Worm (Caenorhabditis elegans) whole organism, early embryonic: Measurements from ENCODE around the gene F46H6.5.

Experiments used
- B0310.2 ChIP-seq: sonication (generic microtip); optimal IDR thresholded peaks from 2 replicates; lab custom pipeline; 2016; ENCODE audit warnings: mild to moderate bottlenecking, missing genetic modification characterization, missing compliant biosample characterization
- F13C5.2 ChIP-seq: sonication (generic microtip); optimal IDR thresholded peaks from 2 replicates; lab custom pipeline; 2017; ENCODE audit warnings: mild to moderate bottlenecking, missing genetic modification characterization, inconsistent platforms, missing compliant biosample characterization
- aly-1 ChIP-seq: sonication (generic microtip); optimal IDR thresholded peaks from 2 replicates; lab custom pipeline; 2016; ENCODE audit warnings: missing genetic modification characterization, missing compliant biosample characterization
- ama-1 ChIP-seq: fragments of 150-350 bp; optimal IDR thresholded peaks from 2 replicates; lab custom pipeline; 2014
- ceh-13 ChIP-seq: fragments of 200-800 bp; sonication (Bioruptor generic); optimal IDR thresholded peaks from 2 replicates; lab custom pipeline; 2018; ENCODE audit warnings: mild to moderate bottlenecking, missing genetic modification characterization, missing compliant biosample characterization
- ceh-36 ChIP-seq: sonication (generic microtip); optimal IDR thresholded peaks from 2 replicates; lab custom pipeline; 2016; ENCODE audit warnings: missing genetic modification characterization, inconsistent platforms, missing compliant biosample characterization
- ets-7 ChIP-seq: sonication (generic microtip); optimal IDR thresholded peaks from 2 replicates; lab custom pipeline; 2016; ENCODE audit warnings: missing genotype, missing genetic modification characterization, missing compliant biosample characterization
- flt-1 ChIP-seq: fragments of 200-800 bp; sonication (Bioruptor generic); IDR thresholded peaks from 2 replicates; pipeline ENCODE4 v1.3.6; 2022; ENCODE audit warnings: missing genetic modification characterization, missing compliant biosample characterization
- hmbx-1 ChIP-seq: sonication (generic microtip); optimal IDR thresholded peaks from 2 replicates; lab custom pipeline; 2016; ENCODE audit warnings: mild to moderate bottlenecking, missing genetic modification characterization, missing compliant biosample characterization
- hmg-4 ChIP-seq: fragments of 200-800 bp; sonication (Bioruptor generic); optimal IDR thresholded peaks from 2 replicates; lab custom pipeline; 2018; ENCODE audit warnings: mild to moderate bottlenecking, missing genetic modification characterization, missing compliant biosample characterization
- hnd-1 ChIP-seq: sonication (generic microtip); optimal IDR thresholded peaks from 2 replicates; lab custom pipeline; 2016; ENCODE audit warnings: missing genetic modification characterization, missing compliant biosample characterization
- pes-1 ChIP-seq: fragments of 200-800 bp; sonication (Bioruptor generic); IDR thresholded peaks from 2 replicates; pipeline ENCODE4 v1.3.6; 2022; ENCODE audit warnings: missing genetic modification reagents, missing genetic modification characterization, missing compliant biosample characterization
- scrt-1 ChIP-seq: fragments of 200-800 bp; sonication (Bioruptor generic); IDR thresholded peaks from 2 replicates; pipeline ENCODE4 v1.3.6; 2022; ENCODE audit warnings: missing genetic modification characterization, missing compliant biosample characterization
- sea-1 ChIP-seq: fragments of 200-800 bp; sonication (Bioruptor generic); conservative IDR thresholded peaks from 2 replicates; pipeline ENCODE4 v1.3.6; 2022; ENCODE audit warnings: missing genetic modification characterization, missing compliant biosample characterization
- tbx-11 ChIP-seq: fragments of 200-800 bp; sonication (Bioruptor generic); IDR thresholded peaks from 2 replicates; pipeline ENCODE4 v1.3.6; 2022; ENCODE audit warnings: missing genetic modification characterization, missing compliant biosample characterization
- tbx-37 ChIP-seq: fragments of 200-800 bp; sonication (Bioruptor generic); conservative IDR thresholded peaks from 2 replicates; pipeline ENCODE4 v1.3.6; 2022; ENCODE audit warnings: missing genetic modification reagents, missing genetic modification characterization, missing compliant biosample characterization
- tra-4 ChIP-seq: sonication (generic microtip); optimal IDR thresholded peaks from 2 replicates; lab custom pipeline; 2017; ENCODE audit warnings: missing genetic modification characterization, missing compliant biosample characterization

The F46H6.5 gene

DNA sequence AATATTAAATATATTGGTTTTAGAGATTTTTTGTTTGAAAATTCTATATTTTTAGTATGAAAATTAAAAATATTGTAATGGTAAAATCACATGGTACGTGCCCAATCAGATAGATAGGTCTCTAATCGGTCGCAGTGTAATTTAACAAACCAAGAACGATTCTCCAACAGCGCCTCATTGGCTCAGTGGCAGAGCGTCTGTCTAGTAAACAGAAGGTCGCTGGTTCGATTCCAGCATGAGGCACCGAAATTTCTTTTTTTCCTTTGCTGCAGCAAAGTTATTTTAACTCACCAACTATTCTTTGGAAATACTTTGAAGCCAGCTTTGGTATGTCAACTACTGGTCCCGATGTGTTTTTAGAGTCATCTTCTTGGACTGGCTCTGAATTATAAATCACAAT lies 47.2 kb downstream of the F46H6.5 start:
- peak; percentile 60; the same call in 1 of the 2 replicates for TF ChIP-seq tbx-11 (GFP tag; lab: Robert Waterston, UW)
- TF ChIP-seq ets-7 (tag; lab: Kevin White, UChicago): no peak
- TF ChIP-seq sea-1 (GFP tag; lab: Robert Waterston, UW): 0 out of 2 replicates have a peak, but pooled peaks have one; percentile 42
- no peak for TF ChIP-seq aly-1 (tag; lab: Kevin White, UChicago)
- TF ChIP-seq tbx-37: no peak
- 0 out of 2 replicates have a peak, but pooled peaks have one; percentile 35 for TF ChIP-seq scrt-1 (GFP tag; lab: Robert Waterston, UW)
- peak; percentile 78 for TF ChIP-seq pes-1 (GFP tag; lab: Robert Waterston, UW)
- TF ChIP-seq F13C5.2 (tag; lab: Kevin White, UChicago): no peak
- no peak for TF ChIP-seq hnd-1 (tag; lab: Kevin White, UChicago)
- TF ChIP-seq tra-4: no peak
- TF ChIP-seq B0310.2: no peak
- TF ChIP-seq ama-1 (lab: Kevin White, UChicago): no peak
- no peak for TF ChIP-seq hmg-4
- no peak for TF ChIP-seq hmbx-1 (tag; lab: Kevin White, UChicago)
- TF ChIP-seq ceh-36 (tag; lab: Kevin White, UChicago): no peak
- peak; percentile 58 for TF ChIP-seq flt-1 (GFP tag; lab: Robert Waterston, UW)

DNA sequence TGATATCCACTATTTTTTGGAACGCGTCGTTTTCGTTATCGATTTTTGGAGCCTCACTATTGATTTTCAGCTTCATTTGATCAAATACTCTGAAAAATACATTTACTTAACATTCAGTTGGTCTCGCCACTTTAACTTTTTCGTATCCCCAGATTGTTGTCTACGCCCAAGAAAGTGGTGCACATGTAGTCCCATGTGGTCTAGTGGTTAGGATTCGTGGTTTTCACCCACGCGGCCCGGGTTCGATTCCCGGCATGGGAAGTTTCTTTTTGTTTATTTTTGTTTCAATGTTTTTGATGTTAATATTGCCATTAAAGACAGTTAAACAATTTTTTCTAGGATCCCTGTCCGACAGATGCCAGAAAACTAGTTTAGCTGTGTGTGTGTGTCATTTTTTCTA lies 47.9 kb downstream of the F46H6.5 start:
- peak; percentile 90 for TF ChIP-seq pes-1 (GFP tag; lab: Robert Waterston, UW)
- TF ChIP-seq hnd-1 (tag; lab: Kevin White, UChicago): peak; percentile 64
- peak; percentile 88 for TF ChIP-seq flt-1 (GFP tag; lab: Robert Waterston, UW)
- peak; percentile 75 for TF ChIP-seq B0310.2
- peak; percentile 58 for TF ChIP-seq ceh-13
- peak; percentile 86 for TF ChIP-seq tbx-37
- TF ChIP-seq ceh-36 (tag; lab: Kevin White, UChicago): peak; percentile 62
- peak; percentile 55 for TF ChIP-seq hmbx-1 (tag; lab: Kevin White, UChicago)
- peak; percentile 85 for TF ChIP-seq sea-1 (GFP tag; lab: Robert Waterston, UW)
- TF ChIP-seq ama-1 (lab: Kevin White, UChicago): no peak
- peak; percentile 70 for TF ChIP-seq aly-1 (tag; lab: Kevin White, UChicago)
- peak; percentile 78 for TF ChIP-seq scrt-1 (GFP tag; lab: Robert Waterston, UW)
- peak; percentile 67 for TF ChIP-seq hmg-4
- TF ChIP-seq tra-4: peak; percentile 2
- no peak for TF ChIP-seq ets-7 (tag; lab: Kevin White, UChicago)
- peak; percentile 86 for TF ChIP-seq tbx-11 (GFP tag; lab: Robert Waterston, UW)
- peak; percentile 87 for TF ChIP-seq F13C5.2 (tag; lab: Kevin White, UChicago)
